Worm (Caenorhabditis elegans) whole organism, L1 larva: ENCODE results near the gene rcat-1.
A peak's percentile ranks its signal among the peaks of the same experiment; 100 is the strongest.

ENCODE experiments used
- C34B4.2 ChIP-seq: sonication (generic microtip); optimal IDR thresholded peaks from 2 replicates; lab custom pipeline; 2017; ENCODE audit warnings: mild to moderate bottlenecking, missing genetic modification characterization, missing compliant biosample characterization
- alr-1 ChIP-seq: fragments of 200-800 bp; sonication (Bioruptor generic); optimal IDR thresholded peaks from 2 replicates; lab custom pipeline; 2018; ENCODE audit warnings: borderline replicate concordance, mild to moderate bottlenecking, missing genetic modification characterization, missing compliant biosample characterization
- ama-1 ChIP-seq: fragments of 150-350 bp; optimal IDR thresholded peaks from 2 replicates; lab custom pipeline; 2014
- dsc-1 ChIP-seq: sonication (generic microtip); optimal IDR thresholded peaks from 2 replicates; lab custom pipeline; 2016; ENCODE audit warnings: mild to moderate bottlenecking, missing genetic modification characterization, missing compliant biosample characterization
- egl-13 ChIP-seq: sonication (generic microtip); optimal IDR thresholded peaks from 2 replicates; lab custom pipeline; 2016; ENCODE audit warnings: missing genotype, missing genetic modification reagents, missing genetic modification characterization, missing compliant biosample characterization
- elt-2 ChIP-seq: sonication (generic microtip); optimal IDR thresholded peaks from 2 replicates; lab custom pipeline; 2016; ENCODE audit warnings: missing genetic modification characterization, mild to moderate bottlenecking, inconsistent platforms, missing compliant biosample characterization, missing genetic modification reagents
- elt-3 ChIP-seq, 6 experiments: fragments of 150-350 bp in 1 of 6; sonication (generic microtip); optimal IDR thresholded peaks; 2 replicates each; lab custom pipeline; 2017 to 2018; ENCODE audit warnings: missing biosample characterization in 6 of 6, missing genetic modification characterization in 6 of 6, inconsistent platforms in 1 of 6
- ets-5 ChIP-seq: fragments of 200-800 bp; sonication (Bioruptor generic); IDR thresholded peaks from 2 replicates; pipeline ENCODE4 v1.3.6; 2022; ENCODE audit warnings: missing genetic modification characterization, missing compliant biosample characterization
- fkh-10 ChIP-seq: sonication (generic microtip); optimal IDR thresholded peaks from 2 replicates; lab custom pipeline; 2017; ENCODE audit warnings: missing biosample characterization, missing genetic modification reagents, missing genetic modification characterization
- fkh-4 ChIP-seq: sonication (generic microtip); optimal IDR thresholded peaks from 2 replicates; lab custom pipeline; 2016; ENCODE audit warnings: missing compliant biosample characterization, missing genetic modification characterization, borderline replicate concordance
- fos-1 ChIP-seq: fragments of 150-350 bp; optimal IDR thresholded peaks from 2 replicates; lab custom pipeline; 2014; ENCODE audit warnings: missing biosample characterization, missing genetic modification characterization
- lin-14 ChIP-seq: fragments of 200-800 bp; sonication (Bioruptor generic); optimal IDR thresholded peaks from 2 replicates; lab custom pipeline; 2018; ENCODE audit warnings: mild to moderate bottlenecking, missing genetic modification characterization, moderate library complexity, missing compliant biosample characterization
- lin-39 ChIP-seq: fragments of 150-350 bp; optimal IDR thresholded peaks from 2 replicates; lab custom pipeline; 2014; ENCODE audit warnings: missing biosample characterization, missing genetic modification reagents, missing genetic modification characterization
- lsy-2 ChIP-seq, 2 experiments: fragments of 150-350 bp; optimal IDR thresholded peaks; 2 replicates each; lab custom pipeline; 2014; ENCODE audit warnings: missing biosample characterization in 2 of 2, missing genetic modification characterization in 2 of 2
- mab-9 ChIP-seq: fragments of 200-800 bp; sonication (Bioruptor generic); IDR thresholded peaks from 2 replicates; pipeline ENCODE4 v1.3.6; 2022; ENCODE audit warnings: missing genetic modification reagents, missing genetic modification characterization, missing compliant biosample characterization
- nhr-12 ChIP-seq: sonication (generic microtip); optimal IDR thresholded peaks from 2 replicates; lab custom pipeline; 2017; ENCODE audit warnings: missing biosample characterization, missing genetic modification characterization
- nhr-20 ChIP-seq: sonication (generic microtip); optimal IDR thresholded peaks from 2 replicates; lab custom pipeline; 2016; ENCODE audit warnings: mild to moderate bottlenecking, missing genetic modification characterization, missing compliant biosample characterization
- nhr-28 ChIP-seq: fragments of 150-350 bp; optimal IDR thresholded peaks from 2 replicates; lab custom pipeline; 2014; ENCODE audit warnings: missing biosample characterization, missing genetic modification characterization
- nhr-47 ChIP-seq: sonication (generic microtip); optimal IDR thresholded peaks from 2 replicates; lab custom pipeline; 2016; ENCODE audit warnings: mild to moderate bottlenecking, missing genetic modification characterization, moderate library complexity, missing compliant biosample characterization
- nhr-76 ChIP-seq: sonication (generic microtip); optimal IDR thresholded peaks from 2 replicates; lab custom pipeline; 2017; ENCODE audit warnings: missing biosample characterization, missing genetic modification characterization
- nhr-90 ChIP-seq: sonication (generic microtip); optimal IDR thresholded peaks from 2 replicates; lab custom pipeline; 2016; ENCODE audit warnings: mild to moderate bottlenecking, missing genetic modification characterization, missing compliant biosample characterization; ENCODE audit not compliant: poor library complexity
- pag-3 ChIP-seq: sonication (generic microtip); optimal IDR thresholded peaks from 2 replicates; lab custom pipeline; 2017; ENCODE audit warnings: missing genetic modification characterization, mild to moderate bottlenecking, missing compliant biosample characterization, antibody characterized with exemption, borderline replicate concordance; ENCODE audit not compliant: insufficient read depth
- skn-1 ChIP-seq: fragments of 150-350 bp; optimal IDR thresholded peaks from 2 replicates; lab custom pipeline; 2014; ENCODE audit warnings: missing biosample characterization, missing genetic modification characterization
- sox-4 ChIP-seq: sonication (generic microtip); optimal IDR thresholded peaks from 2 replicates; lab custom pipeline; 2016; ENCODE audit warnings: missing genetic modification characterization, missing compliant biosample characterization
- swsn-7 ChIP-seq: sonication (generic microtip); optimal IDR thresholded peaks from 2 replicates; lab custom pipeline; 2016; ENCODE audit warnings: missing genetic modification characterization, missing compliant biosample characterization
- unc-130 ChIP-seq: fragments of 150-350 bp; optimal IDR thresholded peaks from 2 replicates; lab custom pipeline; 2017; ENCODE audit warnings: missing biosample characterization, missing genetic modification characterization, inconsistent platforms
- unc-62 ChIP-seq: fragments of 150-350 bp; optimal IDR thresholded peaks from 2 replicates; lab custom pipeline; 2014; ENCODE audit warnings: missing biosample characterization, missing genetic modification reagents, missing genetic modification characterization
- unc-86 ChIP-seq: sonication (generic microtip); optimal IDR thresholded peaks from 2 replicates; lab custom pipeline; 2016; ENCODE audit warnings: missing genetic modification characterization, missing compliant biosample characterization
- xbp-1 ChIP-seq: sonication (generic microtip); optimal IDR thresholded peaks from 2 replicates; lab custom pipeline; 2016; ENCODE audit warnings: missing genetic modification characterization, missing compliant biosample characterization

Gene rcat-1

ce11 chrIV:210591-210990 is 44.6 kb downstream of the rcat-1 start (continued):
- TF ChIP-seq swsn-7: peak; percentile 49
- TF ChIP-seq nhr-76: no peak
- peak; percentile 75 for TF ChIP-seq nhr-90 (tag; lab: Kevin White, UChicago)
- no peak for TF ChIP-seq sox-4 (tag; lab: Kevin White, UChicago)
- peak; percentile 79 for TF ChIP-seq elt-2
- peak; percentile 35 to 38 for TF ChIP-seq lsy-2 (tag; optimal IDR thresholded peaks at IDR 0.05; lab: Kevin White, UChicago)
- no peak for TF ChIP-seq alr-1 (tag; lab: Kevin White, UChicago)
- TF ChIP-seq unc-62 (GFP tag; lab: Kevin White, UChicago): no peak
- no peak for TF ChIP-seq nhr-47 (tag; lab: Kevin White, UChicago)
- TF ChIP-seq nhr-20 (tag; lab: Kevin White, UChicago): peak; percentile 50
- peak; percentile 61 for TF ChIP-seq skn-1
- TF ChIP-seq egl-13 (tag; lab: Kevin White, UChicago): no peak
- TF ChIP-seq elt-3 (tag; optimal IDR thresholded peaks at IDR 0.05; lab: Kevin White, UChicago): peak in 2 of 6 experiments; percentile 22 to 50

- TF ChIP-seq pag-3 (tag; lab: Kevin White, UChicago): no peak
- no peak for TF ChIP-seq nhr-20 (tag; lab: Kevin White, UChicago)
- no peak for TF ChIP-seq nhr-28 (tag; lab: Kevin White, UChicago)
- no peak for TF ChIP-seq mab-9 (GFP tag; lab: Robert Waterston, UW)
- TF ChIP-seq fkh-10 (GFP tag; lab: Kevin White, UChicago): no peak
- no peak for TF ChIP-seq lin-39 (tag; lab: Kevin White, UChicago)
- no peak for TF ChIP-seq ama-1 (lab: Kevin White, UChicago)
- TF ChIP-seq egl-13 (tag; lab: Kevin White, UChicago): no peak
- TF ChIP-seq fos-1 (tag; lab: Kevin White, UChicago): no peak
- no peak for TF ChIP-seq unc-130 (tag; lab: Kevin White, UChicago)
- no peak for TF ChIP-seq unc-86 (tag; lab: Kevin White, UChicago)
- no peak for TF ChIP-seq nhr-12 (tag; lab: Kevin White, UChicago)
- TF ChIP-seq lin-14: no peak
- no peak for TF ChIP-seq fkh-4 (tag; lab: Kevin White, UChicago)
- no peak for TF ChIP-seq dsc-1 (tag; lab: Kevin White, UChicago)
- TF ChIP-seq ets-5 (GFP tag; lab: Robert Waterston, UW): no peak
- TF ChIP-seq xbp-1 (tag; lab: Kevin White, UChicago): no peak
- TF ChIP-seq nhr-76: no peak
These were observed 47.3 kb downstream of the rcat-1 start, which contains the start of gene Y38C1AA.1 for ce11 chrIV:207885-208284. Y38C1AA.1 (plus strand) TSS chrIV:208185.

- TF ChIP-seq skn-1 (no peak), C34B4.2 (tag; lab: Kevin White, UChicago) (no peak), pag-3 (tag; lab: Kevin White, UChicago) (no peak)
These were observed 50.2 kb downstream of the rcat-1 start, which contains the start of gene coa-1 for ce11 chrIV:204998-205397. coa-1 (plus strand) TSS chrIV:205298.
